Worm (Caenorhabditis elegans) whole organism, early embryonic: Measurements from ENCODE around the gene acs-19.

Source experiments
- B0310.2 ChIP-seq: sonication (generic microtip); optimal IDR thresholded peaks from 2 replicates; lab custom pipeline; 2016; ENCODE audit warnings: mild to moderate bottlenecking, missing genetic modification characterization, missing compliant biosample characterization
- F13C5.2 ChIP-seq: sonication (generic microtip); optimal IDR thresholded peaks from 2 replicates; lab custom pipeline; 2017; ENCODE audit warnings: mild to moderate bottlenecking, missing genetic modification characterization, inconsistent platforms, missing compliant biosample characterization
- aly-1 ChIP-seq: sonication (generic microtip); optimal IDR thresholded peaks from 2 replicates; lab custom pipeline; 2016; ENCODE audit warnings: missing genetic modification characterization, missing compliant biosample characterization
- ama-1 ChIP-seq: fragments of 150-350 bp; optimal IDR thresholded peaks from 2 replicates; lab custom pipeline; 2014
- ceh-13 ChIP-seq: fragments of 200-800 bp; sonication (Bioruptor generic); optimal IDR thresholded peaks from 2 replicates; lab custom pipeline; 2018; ENCODE audit warnings: mild to moderate bottlenecking, missing genetic modification characterization, missing compliant biosample characterization
- ceh-36 ChIP-seq: sonication (generic microtip); optimal IDR thresholded peaks from 2 replicates; lab custom pipeline; 2016; ENCODE audit warnings: missing genetic modification characterization, inconsistent platforms, missing compliant biosample characterization
- ets-7 ChIP-seq: sonication (generic microtip); optimal IDR thresholded peaks from 2 replicates; lab custom pipeline; 2016; ENCODE audit warnings: missing genotype, missing genetic modification characterization, missing compliant biosample characterization
- flt-1 ChIP-seq: fragments of 200-800 bp; sonication (Bioruptor generic); IDR thresholded peaks from 2 replicates; pipeline ENCODE4 v1.3.6; 2022; ENCODE audit warnings: missing genetic modification characterization, missing compliant biosample characterization
- hmbx-1 ChIP-seq: sonication (generic microtip); optimal IDR thresholded peaks from 2 replicates; lab custom pipeline; 2016; ENCODE audit warnings: mild to moderate bottlenecking, missing genetic modification characterization, missing compliant biosample characterization
- hmg-4 ChIP-seq: fragments of 200-800 bp; sonication (Bioruptor generic); optimal IDR thresholded peaks from 2 replicates; lab custom pipeline; 2018; ENCODE audit warnings: mild to moderate bottlenecking, missing genetic modification characterization, missing compliant biosample characterization
- hnd-1 ChIP-seq: sonication (generic microtip); optimal IDR thresholded peaks from 2 replicates; lab custom pipeline; 2016; ENCODE audit warnings: missing genetic modification characterization, missing compliant biosample characterization
- pes-1 ChIP-seq: fragments of 200-800 bp; sonication (Bioruptor generic); IDR thresholded peaks from 2 replicates; pipeline ENCODE4 v1.3.6; 2022; ENCODE audit warnings: missing genetic modification reagents, missing genetic modification characterization, missing compliant biosample characterization
- scrt-1 ChIP-seq: fragments of 200-800 bp; sonication (Bioruptor generic); IDR thresholded peaks from 2 replicates; pipeline ENCODE4 v1.3.6; 2022; ENCODE audit warnings: missing genetic modification characterization, missing compliant biosample characterization
- sea-1 ChIP-seq: fragments of 200-800 bp; sonication (Bioruptor generic); conservative IDR thresholded peaks from 2 replicates; pipeline ENCODE4 v1.3.6; 2022; ENCODE audit warnings: missing genetic modification characterization, missing compliant biosample characterization
- tbx-11 ChIP-seq: fragments of 200-800 bp; sonication (Bioruptor generic); IDR thresholded peaks from 2 replicates; pipeline ENCODE4 v1.3.6; 2022; ENCODE audit warnings: missing genetic modification characterization, missing compliant biosample characterization
- tbx-37 ChIP-seq: fragments of 200-800 bp; sonication (Bioruptor generic); conservative IDR thresholded peaks from 2 replicates; pipeline ENCODE4 v1.3.6; 2022; ENCODE audit warnings: missing genetic modification reagents, missing genetic modification characterization, missing compliant biosample characterization
- tra-4 ChIP-seq: sonication (generic microtip); optimal IDR thresholded peaks from 2 replicates; lab custom pipeline; 2017; ENCODE audit warnings: missing genetic modification characterization, missing compliant biosample characterization

The acs-19 gene

ce11 chrIII:3893992-3894391, 29.7 kb downstream of the acs-19 start:
- TF ChIP-seq ceh-13 (GFP tag; lab: Kevin White, UChicago) (no peak), hmbx-1 (tag; lab: Kevin White, UChicago) (no peak), hnd-1 (tag; lab: Kevin White, UChicago) (no peak), scrt-1 (GFP tag; lab: Robert Waterston, UW) (no peak), ama-1 (lab: Kevin White, UChicago) (no peak), tbx-11 (GFP tag; lab: Robert Waterston, UW) (no peak), ceh-36 (no peak), pes-1 (GFP tag; lab: Robert Waterston, UW) (no peak), hmg-4 (GFP tag; lab: Kevin White, UChicago) (no peak), F13C5.2 (tag; lab: Kevin White, UChicago) (no peak), flt-1 (GFP tag; lab: Robert Waterston, UW) (no peak), sea-1 (GFP tag; lab: Robert Waterston, UW) (no peak), tra-4 (tag; lab: Kevin White, UChicago) (no peak)

DNA sequence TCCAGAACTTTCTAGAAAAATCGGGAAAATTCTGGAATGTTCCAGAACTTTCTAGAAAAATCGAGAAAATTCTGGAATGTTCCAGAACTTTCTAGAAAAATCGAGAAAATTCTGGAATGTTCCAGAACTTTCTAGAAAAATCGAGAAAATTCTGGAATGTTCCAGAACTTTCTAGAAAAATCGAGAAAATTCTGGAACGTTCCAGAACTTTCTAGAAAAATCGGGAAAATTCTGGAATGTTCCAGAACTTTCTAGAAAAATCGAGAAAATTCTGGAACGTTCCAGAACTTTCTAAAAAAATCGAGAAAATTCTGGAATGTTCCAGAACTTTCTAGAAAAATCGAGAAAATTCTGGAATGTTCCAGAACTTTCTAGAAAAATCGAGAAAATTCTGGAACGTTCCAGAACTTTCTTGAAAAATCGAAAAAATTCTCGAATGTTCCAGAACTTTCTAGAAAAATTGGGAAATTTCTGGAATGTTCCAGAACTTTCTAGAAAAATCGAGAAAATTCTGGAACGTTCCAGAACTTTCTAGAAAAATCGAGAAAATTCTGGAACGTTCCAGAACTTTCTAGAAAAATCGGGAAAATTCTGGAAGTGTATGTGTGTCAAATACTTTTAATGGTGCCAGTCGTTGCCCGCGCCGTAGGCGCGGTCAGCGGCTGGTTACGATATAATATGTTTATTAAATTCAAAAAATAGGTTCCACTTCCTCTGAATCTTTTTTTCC, 33.0 kb downstream of the acs-19 start:
- TF ChIP-seq flt-1 (GFP tag; lab: Robert Waterston, UW), result peak; percentile 82
- peak; percentile 74 for TF ChIP-seq pes-1 (GFP tag; lab: Robert Waterston, UW)
- peak; percentile 43; the same call in 1 of the 2 replicates for TF ChIP-seq tbx-37 (GFP tag; lab: Robert Waterston, UW)
- TF ChIP-seq sea-1 (GFP tag; lab: Robert Waterston, UW), result peak; percentile 54; the same call in 1 of the 2 replicates

ce11 chrIII:3898354-3898753, 34.1 kb downstream of the acs-19 start:
- TF ChIP-seq ceh-36 (peak; percentile 43), ama-1 (lab: Kevin White, UChicago) (no peak)

DNA sequence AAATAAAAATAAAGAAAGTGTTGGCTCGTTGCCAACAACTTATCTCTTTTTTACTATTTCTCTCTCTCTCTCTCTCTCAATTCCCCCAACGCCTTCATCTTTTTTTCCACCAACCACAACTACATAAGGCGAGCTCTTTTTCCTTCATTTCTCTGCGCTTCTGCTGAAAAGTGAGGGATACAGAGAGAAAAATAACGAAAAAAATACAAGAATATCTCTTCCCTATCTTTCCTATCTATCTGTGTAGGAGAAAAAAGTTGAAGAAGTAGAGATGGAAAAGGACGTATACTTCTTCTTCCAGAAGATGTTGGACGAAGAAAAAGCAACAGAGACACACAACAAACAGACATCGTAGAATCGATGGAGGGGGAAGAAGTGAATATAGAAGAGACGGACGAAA, 34.6 kb downstream of the acs-19 start:
- no peak for TF ChIP-seq F13C5.2 (tag; lab: Kevin White, UChicago)
- TF ChIP-seq hmbx-1 (tag; lab: Kevin White, UChicago), result no peak
- no peak for TF ChIP-seq ets-7 (tag; lab: Kevin White, UChicago)
- TF ChIP-seq sea-1 (GFP tag; lab: Robert Waterston, UW), result no peak
- no peak for TF ChIP-seq tbx-37 (GFP tag; lab: Robert Waterston, UW)
- no peak for TF ChIP-seq ama-1 (lab: Kevin White, UChicago)
- TF ChIP-seq ceh-13 (GFP tag; lab: Kevin White, UChicago), result no peak
- TF ChIP-seq ceh-36, result no peak
- TF ChIP-seq aly-1, result no peak
- no peak for TF ChIP-seq scrt-1 (GFP tag; lab: Robert Waterston, UW)
- no peak for TF ChIP-seq tbx-11 (GFP tag; lab: Robert Waterston, UW)

ce11 chrIII:3901542-3901941, 37.3 kb downstream of the acs-19 start, which contains the start of gene tir-1:
tir-1 (minus strand) TSS chrIII:3901642.
- TF ChIP-seq hnd-1 (tag; lab: Kevin White, UChicago) (no peak), B0310.2 (no peak), tra-4 (tag; lab: Kevin White, UChicago) (no peak), hmbx-1 (tag; lab: Kevin White, UChicago) (no peak), tbx-37 (GFP tag; lab: Robert Waterston, UW) (no peak), ceh-13 (GFP tag; lab: Kevin White, UChicago) (no peak), tbx-11 (GFP tag; lab: Robert Waterston, UW) (no peak), hmg-4 (GFP tag; lab: Kevin White, UChicago) (no peak), F13C5.2 (tag; lab: Kevin White, UChicago) (no peak), scrt-1 (GFP tag; lab: Robert Waterston, UW) (no peak), ets-7 (tag; lab: Kevin White, UChicago) (no peak), ama-1 (lab: Kevin White, UChicago) (no peak), ceh-36 (no peak), sea-1 (GFP tag; lab: Robert Waterston, UW) (no peak), flt-1 (GFP tag; lab: Robert Waterston, UW) (no peak), aly-1 (no peak), pes-1 (GFP tag; lab: Robert Waterston, UW) (no peak)

DNA sequence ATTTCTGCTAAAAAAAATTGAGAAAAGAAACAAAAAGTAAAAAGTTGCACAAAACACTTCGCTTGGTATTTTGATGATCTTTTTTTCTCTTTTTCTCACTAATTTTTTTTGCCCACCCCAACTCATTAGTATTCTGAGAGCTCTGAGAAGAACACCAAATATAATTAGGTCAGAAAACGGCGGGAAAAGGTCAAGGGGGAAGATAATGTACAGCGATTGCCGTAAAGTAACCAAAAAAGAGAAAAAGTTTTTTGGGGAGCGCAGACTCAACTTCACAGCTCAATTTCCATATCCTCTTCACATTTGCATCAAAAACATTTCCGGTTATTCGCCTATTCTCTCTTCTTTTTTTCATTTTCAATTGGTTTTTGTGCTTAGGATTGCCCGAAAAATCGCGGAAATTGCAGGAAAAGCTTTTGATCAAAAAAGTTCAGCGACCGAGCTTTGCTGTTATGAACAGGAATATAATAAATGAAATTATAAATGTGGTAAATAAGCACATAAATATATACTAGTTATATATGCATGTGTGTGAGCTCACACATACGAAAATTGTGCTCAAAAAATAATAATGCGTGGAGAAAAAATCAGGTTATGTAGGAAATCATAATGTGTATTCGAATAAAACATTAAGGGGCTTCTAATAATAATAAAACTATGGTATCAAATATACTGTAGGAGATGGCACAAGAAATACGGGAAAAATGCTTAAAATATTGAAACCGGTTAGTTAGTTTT, 38.5 kb downstream of the acs-19 start:
- TF ChIP-seq ceh-36, result no peak
- no peak for TF ChIP-seq hmg-4 (GFP tag; lab: Kevin White, UChicago)
- TF ChIP-seq aly-1, result no peak
- no peak for TF ChIP-seq flt-1 (GFP tag; lab: Robert Waterston, UW)
- no peak for TF ChIP-seq sea-1 (GFP tag; lab: Robert Waterston, UW)
- TF ChIP-seq scrt-1 (GFP tag; lab: Robert Waterston, UW), result no peak
- no peak for TF ChIP-seq tbx-11 (GFP tag; lab: Robert Waterston, UW)

DNA sequence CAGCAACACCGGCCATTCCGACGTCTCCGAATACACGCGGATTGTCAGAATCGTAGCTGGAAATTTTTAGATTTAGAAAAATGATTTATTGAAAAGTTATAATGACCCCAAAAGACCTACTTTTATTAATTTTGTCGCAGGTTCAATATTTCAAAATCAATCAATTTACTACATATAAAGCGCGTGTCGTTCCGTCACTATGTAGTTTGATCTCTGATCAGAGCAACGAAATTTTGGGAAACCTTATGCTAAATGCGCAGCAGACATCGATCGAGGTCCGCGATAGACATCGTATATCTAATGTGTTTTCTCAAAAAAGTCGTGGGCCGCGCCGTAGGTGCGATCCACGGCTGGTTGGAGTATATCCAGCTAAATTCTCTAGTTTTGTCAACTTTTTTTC, 42.2 kb downstream of the acs-19 start:
- no peak for TF ChIP-seq scrt-1 (GFP tag; lab: Robert Waterston, UW)
- no peak for TF ChIP-seq F13C5.2 (tag; lab: Kevin White, UChicago)
- no peak for TF ChIP-seq tbx-37 (GFP tag; lab: Robert Waterston, UW)
- TF ChIP-seq tra-4 (tag; lab: Kevin White, UChicago), result no peak
- TF ChIP-seq sea-1 (GFP tag; lab: Robert Waterston, UW), result no peak
- TF ChIP-seq ceh-36, result no peak
- no peak for TF ChIP-seq B0310.2
- TF ChIP-seq aly-1, result no peak
- TF ChIP-seq ceh-13 (GFP tag; lab: Kevin White, UChicago), result no peak
- no peak for TF ChIP-seq hnd-1 (tag; lab: Kevin White, UChicago)
- TF ChIP-seq pes-1 (GFP tag; lab: Robert Waterston, UW), result no peak
- TF ChIP-seq flt-1 (GFP tag; lab: Robert Waterston, UW), result no peak
- no peak for TF ChIP-seq hmg-4 (GFP tag; lab: Kevin White, UChicago)
